Fruit fly (Drosophila melanogaster): ENCODE results near the gene Atg4a.

The Atg4a gene

dm6 chr2L:1112641-1113040 lies 31.9 kb downstream of the Atg4a start, which contains the start of gene CG14340:
CG14340 (plus strand) TSS chr2L:1112941.
- TF ChIP-seq ss (GFP tag; optimal IDR thresholded peaks at IDR 0.05): no peak
- TF ChIP-seq Ets21C (GFP tag; optimal IDR thresholded peaks at IDR 0.05): no peak
- TF ChIP-seq CG6276 (GFP tag; optimal IDR thresholded peaks at IDR 0.05): no peak
- TF ChIP-seq CG11294 (GFP tag; IDR thresholded peaks at IDR 0.05): no peak
- no peak for TF ChIP-seq eg (GFP tag; IDR thresholded peaks at IDR 0.05)
- TF ChIP-seq CG4318 (GFP tag; optimal IDR thresholded peaks at IDR 0.05): no peak
- no peak for TF ChIP-seq fkh (GFP tag; optimal IDR thresholded peaks at IDR 0.05)
- TF ChIP-seq Sox14 (GFP tag; optimal IDR thresholded peaks at IDR 0.05): no peak

dm6 chr2L:1114230-1114629 lies 33.5 kb downstream of the Atg4a start:
- TF ChIP-seq fkh (GFP tag; optimal IDR thresholded peaks at IDR 0.05) (peak; percentile 41), fd85E (GFP tag; optimal IDR thresholded peaks at IDR 0.05) (no peak)

- peak in 1 of 2 experiments; percentile 16 for TF ChIP-seq ss (GFP tag; optimal IDR thresholded peaks at IDR 0.05)
- TF ChIP-seq achi (GFP tag; optimal IDR thresholded peaks at IDR 0.05): no peak
- TF ChIP-seq CG6854 (GFP tag; optimal IDR thresholded peaks at IDR 0.05): peak; percentile 43
- TF ChIP-seq Sox14 (GFP tag; optimal IDR thresholded peaks at IDR 0.05): peak; percentile 26
- TF ChIP-seq vri (GFP tag; optimal IDR thresholded peaks at IDR 0.05): peak; percentile 60
- no peak for TF ChIP-seq Hr38 (GFP tag; optimal IDR thresholded peaks at IDR 0.05)
- TF ChIP-seq Hr4 (GFP tag; optimal IDR thresholded peaks at IDR 0.05): no peak
- TF ChIP-seq fd85E (GFP tag; optimal IDR thresholded peaks at IDR 0.05): no peak
- TF ChIP-seq Sox15 (GFP tag; optimal IDR thresholded peaks at IDR 0.05): no peak
- peak; percentile 73 for TF ChIP-seq Eip93F (GFP tag; optimal IDR thresholded peaks at IDR 0.05)
- no peak for TF ChIP-seq dac (GFP tag; optimal IDR thresholded peaks at IDR 0.05)
- peak; percentile 20 for TF ChIP-seq fkh (GFP tag; optimal IDR thresholded peaks at IDR 0.05)
- TF ChIP-seq CG8319 (GFP tag; optimal IDR thresholded peaks at IDR 0.05): no peak
- TF ChIP-seq Ets21C (GFP tag; optimal IDR thresholded peaks at IDR 0.05): no peak
- no peak for TF ChIP-seq CG9139 (GFP tag; optimal IDR thresholded peaks at IDR 0.05)
- TF ChIP-seq Eip78C (GFP tag): peak; percentile 80
- TF ChIP-seq Sox102F (GFP tag; optimal IDR thresholded peaks at IDR 0.05): peak; percentile 20
- TF ChIP-seq CG31627 (GFP tag; optimal IDR thresholded peaks at IDR 0.05): no peak
- TF ChIP-seq topi (GFP tag; optimal IDR thresholded peaks at IDR 0.05): peak; percentile 3
- peak; percentile 28 for TF ChIP-seq CG16779 (tag; optimal IDR thresholded peaks at IDR 0.05)
- peak; percentile 5 for TF ChIP-seq CG3919 (GFP tag; optimal IDR thresholded peaks at IDR 0.05)
- no peak for TF ChIP-seq CG6163 (GFP tag; IDR thresholded peaks at IDR 0.05)
- no peak for TF ChIP-seq CG6276 (GFP tag; optimal IDR thresholded peaks at IDR 0.05)
- TF ChIP-seq Met (GFP tag; optimal IDR thresholded peaks at IDR 0.05): peak; percentile 31
- peak; percentile 13 for TF ChIP-seq Eip75B (GFP tag; optimal IDR thresholded peaks at IDR 0.05)
- TF ChIP-seq esn (GFP tag; optimal IDR thresholded peaks at IDR 0.05): peak; percentile 5
- no peak for TF ChIP-seq spab (GFP tag; optimal IDR thresholded peaks at IDR 0.05)
- TF ChIP-seq svp (GFP tag): peak; percentile 95
- no peak for TF ChIP-seq CG34406 (GFP tag; optimal IDR thresholded peaks at IDR 0.05)
Observed at dm6 chr2L:1116661-1117322, 36.1 kb downstream of the Atg4a start.

- TF ChIP-seq eg (GFP tag; IDR thresholded peaks at IDR 0.05) (peak; percentile 31; the same call in 2 of the 3 replicates), esn (GFP tag; optimal IDR thresholded peaks at IDR 0.05) (no peak), fkh (GFP tag; optimal IDR thresholded peaks at IDR 0.05) (no peak), CG8119 (GFP tag; IDR thresholded peaks at IDR 0.05) (no peak), CG10631 (GFP tag; optimal IDR thresholded peaks at IDR 0.05) (no peak), achi (GFP tag; optimal IDR thresholded peaks at IDR 0.05) (no peak), svp (GFP tag) (peak; percentile 61), CG16779 (tag; optimal IDR thresholded peaks at IDR 0.05) (no peak), ss (GFP tag; optimal IDR thresholded peaks at IDR 0.05) (no peak), OdsH (GFP tag; optimal IDR thresholded peaks at IDR 0.05) (no peak), CG1621 (tag; optimal IDR thresholded peaks at IDR 0.05) (no peak), CG7368 (GFP tag; optimal IDR thresholded peaks at IDR 0.05) (no peak), dsx (GFP tag; optimal IDR thresholded peaks at IDR 0.05; ENCODE audit: poor library complexity, severe bottlenecking) (no peak), CG6854 (GFP tag; optimal IDR thresholded peaks at IDR 0.05) (no peak), Met (GFP tag; optimal IDR thresholded peaks at IDR 0.05) (no peak), Eip78C (GFP tag) (peak; percentile 14)
Observed at dm6 chr2L:1118149-1118548, 37.4 kb downstream of the Atg4a start.

Measured in whole organism, prepupa.